Fruit fly (Drosophila melanogaster): ENCODE results near the gene CG5498.

Gene CG5498

dm6 chr3L:20387843-20388163 is 3.9 kb upstream of the CG5498 start:
- peak; percentile 62 for TF ChIP-seq CG6808 (GFP tag; optimal IDR thresholded peaks at IDR 0.05)
- TF ChIP-seq CG8119 (GFP tag; IDR thresholded peaks at IDR 0.05), result 0 out of 3 replicates have a peak, but pooled peaks have one; percentile 16
- TF ChIP-seq CG6276 (GFP tag; optimal IDR thresholded peaks at IDR 0.05), result peak; percentile 43
- peak in 1 of 2 experiments; percentile 68 for TF ChIP-seq ss (GFP tag; optimal IDR thresholded peaks at IDR 0.05)
- peak; percentile 27 for TF ChIP-seq Eip78C (GFP tag)
- TF ChIP-seq CG6792 (GFP tag; optimal IDR thresholded peaks at IDR 0.05), result no peak
- no peak for TF ChIP-seq CG10631 (GFP tag; optimal IDR thresholded peaks at IDR 0.05)
- peak; percentile 18 for TF ChIP-seq spab (GFP tag; optimal IDR thresholded peaks at IDR 0.05)
- TF ChIP-seq CG32006 (GFP tag; optimal IDR thresholded peaks at IDR 0.05), result no peak
- no peak for TF ChIP-seq fd85E (GFP tag; optimal IDR thresholded peaks at IDR 0.05)
- TF ChIP-seq Sox14 (GFP tag; optimal IDR thresholded peaks at IDR 0.05), result no peak
- TF ChIP-seq CG6163 (GFP tag; IDR thresholded peaks at IDR 0.05), result no peak
- TF ChIP-seq eg (GFP tag; IDR thresholded peaks at IDR 0.05), result no peak
- peak; percentile 3 for TF ChIP-seq CG1621 (tag; optimal IDR thresholded peaks at IDR 0.05)
- TF ChIP-seq CG9139 (GFP tag; optimal IDR thresholded peaks at IDR 0.05), result peak; percentile 49

DNA sequence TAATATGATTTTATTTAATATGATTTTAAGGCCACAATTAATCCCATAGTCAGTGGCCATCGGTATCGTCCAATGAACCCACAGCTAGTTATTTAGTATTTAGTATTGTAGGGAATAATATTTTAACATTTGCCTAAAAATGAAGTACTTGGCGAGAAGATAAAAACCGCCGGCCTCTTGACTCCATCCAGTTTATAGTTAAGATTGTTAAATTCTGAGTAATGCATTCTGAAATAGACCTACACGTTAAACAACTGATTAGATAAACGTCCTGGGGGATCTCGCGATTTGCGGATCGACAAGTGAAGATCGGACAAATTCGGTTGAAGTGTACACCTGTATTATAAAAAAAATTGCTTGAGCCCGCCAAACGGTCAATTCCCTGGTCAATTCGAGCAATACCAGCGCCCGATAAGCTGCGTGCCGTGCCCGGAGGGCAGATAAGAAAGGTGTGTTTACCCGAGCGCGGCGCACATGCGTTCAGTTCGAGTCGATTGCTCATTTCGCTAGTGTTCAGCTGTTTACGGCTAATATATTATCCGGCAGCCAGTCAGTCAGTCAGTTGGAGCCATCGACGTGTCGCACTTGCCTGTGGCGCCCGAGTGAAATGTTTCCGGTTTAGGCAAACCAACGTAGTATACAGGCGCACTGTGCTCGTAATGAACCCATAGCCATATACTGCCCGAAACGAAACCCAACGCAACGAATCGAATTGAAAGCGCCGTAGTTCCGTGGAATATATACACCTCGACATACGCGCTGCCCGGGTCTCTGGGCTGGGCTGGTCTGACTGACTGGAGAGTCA is 3.3 kb upstream of the CG5498 start:
- TF ChIP-seq svp (GFP tag), result peak; percentile 88
- TF ChIP-seq fkh (GFP tag; optimal IDR thresholded peaks at IDR 0.05), result peak; percentile 26
- TF ChIP-seq CG6163 (GFP tag; IDR thresholded peaks at IDR 0.05), result peak; percentile 23; the same call in 1 of the 3 replicates
- peak; percentile 24 for TF ChIP-seq Eip78C (GFP tag)
- TF ChIP-seq vri (GFP tag; optimal IDR thresholded peaks at IDR 0.05), result peak; percentile 44
- no peak for TF ChIP-seq CG11902 (GFP tag; optimal IDR thresholded peaks at IDR 0.05)

dm6 chr3L:20385969-20386370 is 2.1 kb upstream of the CG5498 start:
- TF ChIP-seq svp (GFP tag) (peak; percentile 98), fkh (GFP tag; optimal IDR thresholded peaks at IDR 0.05) (peak; percentile 57), esn (GFP tag; optimal IDR thresholded peaks at IDR 0.05) (no peak), CG32006 (GFP tag; optimal IDR thresholded peaks at IDR 0.05) (no peak), Eip75B (GFP tag; optimal IDR thresholded peaks at IDR 0.05) (no peak), CG1621 (tag; optimal IDR thresholded peaks at IDR 0.05) (peak; percentile 4), CG15336 (GFP tag; IDR thresholded peaks at IDR 0.05) (peak; percentile 18; the same call in 1 of the 2 replicates), CG6276 (GFP tag; optimal IDR thresholded peaks at IDR 0.05) (peak; percentile 50)

DNA sequence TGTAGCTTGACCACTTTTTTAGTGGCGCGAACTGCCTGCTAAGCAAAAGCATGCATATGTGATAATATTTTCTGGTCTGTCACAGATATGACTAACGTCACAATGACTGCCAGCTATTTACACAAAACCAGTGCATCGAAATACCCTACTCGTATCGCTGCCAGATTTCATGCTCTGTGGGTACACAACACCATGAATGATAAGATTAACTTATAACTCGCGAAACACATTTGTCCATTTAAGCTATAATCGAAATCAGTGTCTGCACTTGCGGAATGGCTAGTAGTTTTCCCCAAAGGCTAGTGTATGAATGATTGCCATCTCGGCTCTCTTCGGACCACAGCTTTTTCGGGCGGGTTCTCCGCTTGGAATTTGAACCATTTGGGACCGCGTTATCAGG is 1.5 kb upstream of the CG5498 start:
- TF ChIP-seq net (GFP tag; optimal IDR thresholded peaks at IDR 0.05) (no peak), fkh (GFP tag; optimal IDR thresholded peaks at IDR 0.05) (peak; percentile 46), Eip78C (GFP tag) (peak; percentile 17), vri (GFP tag; optimal IDR thresholded peaks at IDR 0.05) (peak; percentile 69), eg (GFP tag; IDR thresholded peaks at IDR 0.05) (no peak), CG6808 (GFP tag; optimal IDR thresholded peaks at IDR 0.05) (peak; percentile 17), CG10669 (GFP tag; optimal IDR thresholded peaks at IDR 0.05) (no peak), OdsH (GFP tag; optimal IDR thresholded peaks at IDR 0.05) (no peak), CG11762 (GFP tag; optimal IDR thresholded peaks at IDR 0.05; ENCODE audit: insufficient read depth) (no peak)

DNA sequence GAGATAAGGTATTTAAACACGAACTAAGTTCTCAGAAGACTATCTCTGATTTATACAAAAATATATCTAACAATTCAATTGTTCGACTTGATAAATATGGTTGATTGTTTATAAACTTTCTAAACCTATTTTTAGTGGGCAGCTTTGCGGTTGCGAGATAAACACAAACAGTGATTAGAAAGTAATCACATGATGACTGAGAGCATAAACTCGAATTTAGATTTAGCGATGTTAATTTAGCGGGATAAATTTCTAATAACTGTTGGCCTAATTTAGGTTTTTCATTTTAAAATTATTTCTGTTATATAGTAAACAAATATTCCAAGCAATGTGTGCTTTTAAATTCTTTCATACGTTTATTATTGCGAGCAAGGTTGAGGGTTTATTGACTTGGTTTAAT is 1.1 kb upstream of the CG5498 start:
- TF ChIP-seq Eip78C (GFP tag), result peak; percentile 52
- TF ChIP-seq salr (GFP tag; optimal IDR thresholded peaks at IDR 0.05), result no peak

DNA sequence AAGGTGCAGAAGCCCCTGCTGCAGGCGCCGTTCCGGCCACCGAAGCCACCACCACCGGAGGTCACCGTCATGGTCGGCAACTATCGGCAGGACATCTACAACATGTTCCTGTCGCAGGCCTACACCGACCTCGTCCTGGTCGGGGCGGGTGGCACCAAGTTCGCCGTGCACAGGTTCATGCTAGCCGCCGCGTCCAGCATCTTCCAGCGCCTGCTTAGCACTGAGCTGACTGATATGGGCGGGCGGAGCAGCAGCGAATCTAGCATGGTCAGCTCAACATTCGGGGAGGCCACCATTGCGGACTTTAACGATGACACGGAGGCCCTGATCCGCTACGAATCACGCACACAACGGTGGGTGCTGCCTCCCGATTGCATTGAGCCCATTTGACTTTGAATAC is 4.4 kb downstream of the CG5498 start:
- no peak for TF ChIP-seq CG8632 (GFP tag; optimal IDR thresholded peaks at IDR 0.05)
- no peak for TF ChIP-seq CG34406 (GFP tag; optimal IDR thresholded peaks at IDR 0.05)
- no peak for TF ChIP-seq CG6163 (GFP tag; IDR thresholded peaks at IDR 0.05)
- no peak for TF ChIP-seq Sox102F (GFP tag; optimal IDR thresholded peaks at IDR 0.05)
- TF ChIP-seq CG11762 (GFP tag; optimal IDR thresholded peaks at IDR 0.05; ENCODE audit: insufficient read depth), result no peak
- TF ChIP-seq acj6 (GFP tag; optimal IDR thresholded peaks at IDR 0.05), result no peak
- no peak for TF ChIP-seq lz (GFP tag; optimal IDR thresholded peaks at IDR 0.05)
- TF ChIP-seq CG3032 (tag; optimal IDR thresholded peaks at IDR 0.05), result no peak
